Fruit fly (Drosophila melanogaster): Measurements from ENCODE around the gene CG32845.

dm6 chr3L:267083-267482 lies 6.1 kb downstream of the CG32845 start, which contains the start of gene miple1:
- TF ChIP-seq CG11762 (GFP tag; optimal IDR thresholded peaks at IDR 0.05; ENCODE audit: insufficient read depth): no peak
- TF ChIP-seq CG16779 (tag; optimal IDR thresholded peaks at IDR 0.05): no peak
- TF ChIP-seq Gug (GFP tag; IDR thresholded peaks at IDR 0.05): no peak
- no peak for TF ChIP-seq Ets96B (tag; optimal IDR thresholded peaks at IDR 0.05)
- no peak for TF ChIP-seq CG9139 (GFP tag; optimal IDR thresholded peaks at IDR 0.05)
- no peak for TF ChIP-seq salr (GFP tag; optimal IDR thresholded peaks at IDR 0.05)
- TF ChIP-seq CG6792 (GFP tag; optimal IDR thresholded peaks at IDR 0.05): no peak
- no peak for TF ChIP-seq OdsH (GFP tag; optimal IDR thresholded peaks at IDR 0.05)
- no peak for TF ChIP-seq Met (GFP tag; optimal IDR thresholded peaks at IDR 0.05)
- no peak for TF ChIP-seq CG11902 (GFP tag; optimal IDR thresholded peaks at IDR 0.05)
- TF ChIP-seq CG6276 (GFP tag; optimal IDR thresholded peaks at IDR 0.05): no peak
- TF ChIP-seq svp (GFP tag): no peak
- TF ChIP-seq Smox (GFP tag; optimal IDR thresholded peaks at IDR 0.05): no peak

All from whole organism, prepupa.